Fruit fly (Drosophila melanogaster): ENCODE data around the gene CG31272.

- TF ChIP-seq CG30403 (GFP tag; optimal IDR thresholded peaks at IDR 0.05) (no peak), Xbp1 (GFP tag; optimal IDR thresholded peaks at IDR 0.05) (no peak), CG8478 (optimal IDR thresholded peaks at IDR 0.05) (no peak), CG18599 (GFP tag; optimal IDR thresholded peaks at IDR 0.05) (no peak), Hsf (GFP tag; optimal IDR thresholded peaks at IDR 0.05) (no peak), tna (GFP tag; IDR thresholded peaks at IDR 0.05; ENCODE audit: partially characterized antibody) (no peak), CG33557 (GFP tag; optimal IDR thresholded peaks at IDR 0.05) (no peak), chinmo (GFP tag; IDR thresholded peaks at IDR 0.05; ENCODE audit: partially characterized antibody) (no peak), gce (GFP tag; IDR thresholded peaks at IDR 0.05) (no peak), br (optimal IDR thresholded peaks at IDR 0.05) (no peak), CG7271 (tag; optimal IDR thresholded peaks at IDR 0.05) (no peak), CG4820 (GFP tag; optimal IDR thresholded peaks at IDR 0.05) (no peak), pfk (GFP tag; optimal IDR thresholded peaks at IDR 0.05) (no peak), CG4730 (GFP tag; IDR thresholded peaks at IDR 0.05) (no peak)
Measured at dm6 chr3R:10709264-10709663, 49.9 kb downstream of the CG31272 start, which contains the start of gene CG31373.

All from whole organism, embryonic.